Worm (Caenorhabditis elegans) whole organism, L3 larva: Measurements from ENCODE around the gene F57A8.6.

Source experiments
- R02D3.7 ChIP-seq: fragments of 150-350 bp; optimal IDR thresholded peaks from 2 replicates; lab custom pipeline; 2014; ENCODE audit warnings: missing biosample characterization, missing genetic modification characterization
- ZK546.5 ChIP-seq: sonication (generic microtip); optimal IDR thresholded peaks from 2 replicates; lab custom pipeline; 2017; ENCODE audit warnings: missing biosample characterization, missing genetic modification characterization
- ama-1 ChIP-seq: fragments of 150-350 bp; optimal IDR thresholded peaks from 2 replicates; lab custom pipeline; 2018
- ceh-16 ChIP-seq: sonication (generic microtip); optimal IDR thresholded peaks from 2 replicates; lab custom pipeline; 2017; ENCODE audit warnings: missing biosample characterization, missing genetic modification characterization
- ceh-28 ChIP-seq: fragments of 150-350 bp; optimal IDR thresholded peaks from 2 replicates; lab custom pipeline; 2014; ENCODE audit warnings: missing biosample characterization, missing genetic modification reagents, missing genetic modification characterization
- ceh-82 ChIP-seq: fragments of 150-350 bp; optimal IDR thresholded peaks from 2 replicates; lab custom pipeline; 2014; ENCODE audit warnings: missing biosample characterization, missing genetic modification characterization
- elt-1 ChIP-seq: fragments of 150-350 bp; optimal IDR thresholded peaks from 2 replicates; lab custom pipeline; 2014; ENCODE audit warnings: missing biosample characterization, missing genetic modification characterization
- elt-2 ChIP-seq: sonication (generic microtip); optimal IDR thresholded peaks from 2 replicates; lab custom pipeline; 2016; ENCODE audit warnings: missing genetic modification reagents, mild to moderate bottlenecking, missing genetic modification characterization, missing compliant biosample characterization
- eor-1 ChIP-seq, 2 experiments: fragments of 150-350 bp; optimal IDR thresholded peaks; 2 replicates each; lab custom pipeline; 2014 to 2018; ENCODE audit warnings: missing biosample characterization in 2 of 2, missing genetic modification characterization in 2 of 2
- fkh-10 ChIP-seq: sonication (generic microtip); optimal IDR thresholded peaks from 2 replicates; lab custom pipeline; 2017; ENCODE audit warnings: missing biosample characterization, missing genetic modification reagents, missing genetic modification characterization
- fkh-2 ChIP-seq: fragments of 150-350 bp; optimal IDR thresholded peaks from 2 replicates; lab custom pipeline; 2014; ENCODE audit warnings: missing biosample characterization, missing genetic modification reagents, missing genetic modification characterization
- hmg-11 ChIP-seq: sonication (generic microtip); optimal IDR thresholded peaks from 2 replicates; lab custom pipeline; 2016; ENCODE audit warnings: missing genetic modification characterization, missing compliant biosample characterization
- jun-1 ChIP-seq: fragments of 150-350 bp; optimal IDR thresholded peaks from 2 replicates; lab custom pipeline; 2014; ENCODE audit warnings: missing biosample characterization, missing genetic modification reagents, missing genetic modification characterization
- lin-15B ChIP-seq: fragments of 150-350 bp; optimal IDR thresholded peaks from 2 replicates; lab custom pipeline; 2014; ENCODE audit warnings: missing biosample characterization, missing genetic modification characterization
- lin-39 ChIP-seq: fragments of 150-350 bp; optimal IDR thresholded peaks from 2 replicates; lab custom pipeline; 2018; ENCODE audit warnings: missing biosample characterization, missing genetic modification reagents, missing genetic modification characterization
- lsy-12 ChIP-seq: sonication (generic microtip); optimal IDR thresholded peaks from 2 replicates; lab custom pipeline; 2016; ENCODE audit warnings: mild to moderate bottlenecking, missing genetic modification characterization, missing compliant biosample characterization
- mdl-1 ChIP-seq: fragments of 150-350 bp; optimal IDR thresholded peaks from 2 replicates; lab custom pipeline; 2014; ENCODE audit warnings: missing biosample characterization, missing genetic modification characterization
- mml-1 ChIP-seq: fragments of 150-350 bp; sonication (generic microtip); optimal IDR thresholded peaks from 3 replicates; lab custom pipeline; 2014; ENCODE audit warnings: missing biosample characterization, missing genetic modification characterization
- nfya-1 ChIP-seq: sonication (generic microtip); optimal IDR thresholded peaks from 2 replicates; lab custom pipeline; 2017; ENCODE audit warnings: missing genetic modification characterization, mild to moderate bottlenecking, missing compliant biosample characterization, antibody characterized with exemption, moderate library complexity; ENCODE audit not compliant: insufficient read depth
- nhr-11 ChIP-seq: fragments of 150-350 bp; optimal IDR thresholded peaks from 2 replicates; lab custom pipeline; 2014; ENCODE audit warnings: missing biosample characterization, missing genetic modification characterization
- nhr-12 ChIP-seq: fragments of 150-350 bp; optimal IDR thresholded peaks from 2 replicates; lab custom pipeline; 2014; ENCODE audit warnings: missing biosample characterization, missing genetic modification characterization
- nhr-23 ChIP-seq: fragments of 150-350 bp; optimal IDR thresholded peaks from 2 replicates; lab custom pipeline; 2014; ENCODE audit warnings: missing biosample characterization, missing genetic modification reagents, missing genetic modification characterization
- nhr-237 ChIP-seq: fragments of 150-350 bp; optimal IDR thresholded peaks from 2 replicates; lab custom pipeline; 2014; ENCODE audit warnings: missing biosample characterization, missing genetic modification characterization
- nhr-25 ChIP-seq: sonication (generic microtip); optimal IDR thresholded peaks from 2 replicates; lab custom pipeline; 2017; ENCODE audit warnings: missing biosample characterization, missing genetic modification characterization
- nhr-28 ChIP-seq: fragments of 150-350 bp; optimal IDR thresholded peaks from 2 replicates; lab custom pipeline; 2014; ENCODE audit warnings: missing biosample characterization, missing genetic modification characterization
- nhr-43 ChIP-seq: sonication (generic microtip); optimal IDR thresholded peaks from 2 replicates; lab custom pipeline; 2016; ENCODE audit warnings: mild to moderate bottlenecking, missing genetic modification characterization, missing compliant biosample characterization; ENCODE audit not compliant: poor library complexity, severe bottlenecking
- nhr-67 ChIP-seq: fragments of 150-350 bp; optimal IDR thresholded peaks from 2 replicates; lab custom pipeline; 2014; ENCODE audit warnings: missing biosample characterization, missing genetic modification characterization
- nhr-76 ChIP-seq: fragments of 150-350 bp; sonication (generic microtip); optimal IDR thresholded peaks from 5 replicates; lab custom pipeline; 2014; ENCODE audit warnings: missing biosample characterization, missing genetic modification characterization
- pha-4 ChIP-seq: fragments of 150-350 bp; optimal IDR thresholded peaks from 2 replicates; lab custom pipeline; 2014; ENCODE audit warnings: missing biosample characterization, missing genetic modification reagents, missing genetic modification characterization
- pqm-1 ChIP-seq: fragments of 150-350 bp; optimal IDR thresholded peaks from 2 replicates; lab custom pipeline; 2017; ENCODE audit warnings: missing biosample characterization, missing genetic modification characterization, inconsistent platforms
- skn-1 ChIP-seq: fragments of 150-350 bp; optimal IDR thresholded peaks from 2 replicates; lab custom pipeline; 2014; ENCODE audit warnings: missing biosample characterization, missing genetic modification characterization
- snpc-4 ChIP-seq: fragments of 150-350 bp; optimal IDR thresholded peaks from 2 replicates; lab custom pipeline; 2014; ENCODE audit warnings: missing biosample characterization, missing genetic modification characterization
- tbx-2 ChIP-seq: sonication (generic microtip); optimal IDR thresholded peaks from 2 replicates; lab custom pipeline; 2016; ENCODE audit warnings: mild to moderate bottlenecking, missing genetic modification characterization, missing compliant biosample characterization
- unc-39 ChIP-seq: sonication (generic microtip); optimal IDR thresholded peaks from 4 replicates; lab custom pipeline; 2017; ENCODE audit warnings: missing biosample characterization, missing genetic modification characterization
- unc-62 ChIP-seq: fragments of 150-350 bp; sonication (generic microtip); optimal IDR thresholded peaks from 4 replicates; lab custom pipeline; 2014; ENCODE audit warnings: missing biosample characterization, missing genetic modification reagents, missing genetic modification characterization
- zag-1 ChIP-seq: fragments of 150-350 bp; optimal IDR thresholded peaks from 2 replicates; lab custom pipeline; 2014; ENCODE audit warnings: missing biosample characterization, missing genetic modification characterization
- ztf-11 ChIP-seq: fragments of 150-350 bp; optimal IDR thresholded peaks from 2 replicates; lab custom pipeline; 2014; ENCODE audit warnings: missing biosample characterization, missing genetic modification characterization
- ztf-4 ChIP-seq: fragments of 150-350 bp; optimal IDR thresholded peaks from 2 replicates; lab custom pipeline; 2014; ENCODE audit warnings: missing biosample characterization, missing genetic modification characterization

Gene F57A8.6

DNA sequence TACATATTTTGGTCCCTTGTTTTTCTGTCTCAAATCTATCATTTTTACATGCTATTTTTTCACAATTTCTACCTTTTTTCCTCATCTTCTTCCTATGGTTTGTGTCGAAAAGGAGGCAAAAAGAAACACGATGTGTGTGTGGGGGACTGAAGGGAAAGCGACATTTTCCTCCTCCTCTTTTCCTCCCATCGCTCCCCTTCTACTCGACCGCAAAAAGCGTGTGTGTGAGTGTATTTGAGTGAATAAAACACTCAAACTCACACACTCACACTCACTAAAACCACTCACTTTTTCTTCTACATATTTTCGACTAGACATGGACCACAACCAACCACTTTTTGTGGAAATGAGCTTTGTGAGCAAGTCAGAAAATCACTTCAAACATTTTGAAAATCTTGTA, 32.2 kb downstream of the F57A8.6 start:
- no peak for TF ChIP-seq nhr-67 (tag; lab: Kevin White, UChicago)
- TF ChIP-seq snpc-4, result peak; percentile 30
- TF ChIP-seq hmg-11 (tag; lab: Kevin White, UChicago), result peak; percentile 45
- TF ChIP-seq nhr-11 (tag; lab: Kevin White, UChicago), result no peak
- no peak for TF ChIP-seq fkh-2 (tag; lab: Kevin White, UChicago)
- no peak for TF ChIP-seq ama-1 (lab: Kevin White, UChicago)
- TF ChIP-seq ceh-16, result no peak
- no peak for TF ChIP-seq ceh-28
- peak; percentile 24 for TF ChIP-seq elt-2 (tag; lab: Kevin White, UChicago)
- TF ChIP-seq fkh-10, result no peak
- TF ChIP-seq nhr-43 (tag; lab: Kevin White, UChicago), result no peak
- TF ChIP-seq elt-1, result no peak
- no peak for TF ChIP-seq unc-39 (tag; lab: Kevin White, UChicago)
- no peak for TF ChIP-seq mml-1
- TF ChIP-seq ceh-82 (tag; lab: Kevin White, UChicago), result no peak
- TF ChIP-seq nfya-1 (tag; lab: Kevin White, UChicago), result peak; percentile 53
- no peak for TF ChIP-seq nhr-237 (tag; lab: Kevin White, UChicago)

ce11 chrV:10039837-10040236, 33.9 kb downstream of the F57A8.6 start:
- TF ChIP-seq hmg-11 (tag; lab: Kevin White, UChicago), result peak; percentile 76
- no peak for TF ChIP-seq nhr-237 (tag; lab: Kevin White, UChicago)
- TF ChIP-seq jun-1, result peak; percentile 65
- peak; percentile 43 for TF ChIP-seq lsy-12 (tag; lab: Kevin White, UChicago)
- TF ChIP-seq eor-1 (tag; optimal IDR thresholded peaks at IDR 0.05; lab: Kevin White, UChicago), result no peak
- TF ChIP-seq nhr-28, result no peak
- peak; percentile 78 for TF ChIP-seq nhr-25
- TF ChIP-seq nhr-23 (tag; lab: Kevin White, UChicago), result peak; percentile 67
- TF ChIP-seq pha-4 (tag; lab: Kevin White, UChicago), result peak; percentile 93
- TF ChIP-seq ztf-11 (tag; lab: Kevin White, UChicago), result no peak
- TF ChIP-seq elt-2 (tag; lab: Kevin White, UChicago), result peak; percentile 89
- peak; percentile 59 for TF ChIP-seq snpc-4
- TF ChIP-seq zag-1 (tag; lab: Kevin White, UChicago), result no peak
- TF ChIP-seq nhr-43 (tag; lab: Kevin White, UChicago), result peak; percentile 32
- TF ChIP-seq lin-39 (tag; lab: Kevin White, UChicago), result peak; percentile 46
- TF ChIP-seq pqm-1, result peak; percentile 83
- TF ChIP-seq lin-15B (tag; lab: Kevin White, UChicago), result peak; percentile 36
- TF ChIP-seq nfya-1 (tag; lab: Kevin White, UChicago), result peak; percentile 87
- peak; percentile 23 for TF ChIP-seq unc-62 (GFP tag; lab: Kevin White, UChicago)
- TF ChIP-seq skn-1 (tag; lab: Kevin White, UChicago), result peak; percentile 58
- peak; percentile 6 for TF ChIP-seq tbx-2 (tag; lab: Kevin White, UChicago)
- peak; percentile 2 for TF ChIP-seq mdl-1 (tag; lab: Kevin White, UChicago)
- TF ChIP-seq, all 47 proteins: peak for 17

DNA sequence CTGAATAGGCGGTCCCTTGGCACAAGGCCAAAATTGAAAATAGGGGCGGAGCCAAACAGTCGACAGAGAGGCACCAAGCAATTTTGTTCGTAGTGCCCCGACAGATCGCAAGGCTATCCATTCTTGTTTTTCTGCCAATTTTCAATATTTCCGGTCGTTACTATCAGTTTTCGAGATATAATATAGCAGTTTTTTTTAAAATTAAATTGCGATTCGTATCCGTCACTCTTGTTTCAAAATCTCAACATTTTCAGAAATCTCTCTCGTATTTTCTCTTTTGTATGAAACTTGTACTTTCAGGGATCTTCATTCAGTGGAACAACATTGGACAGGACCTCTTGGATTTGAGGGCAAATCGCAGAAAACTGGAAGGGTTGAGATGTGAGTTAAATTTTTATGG, 36.7 kb downstream of the F57A8.6 start, which contains the start of gene F57A8.1:
F57A8.1 (plus strand) TSS at position 301 of the 400 bp plus-strand sequence.
- TF ChIP-seq eor-1 (tag; optimal IDR thresholded peaks at IDR 0.05; lab: Kevin White, UChicago) (no peak), lin-39 (tag; lab: Kevin White, UChicago) (no peak), nhr-76 (no peak), lin-15B (tag; lab: Kevin White, UChicago) (no peak), ceh-16 (no peak), unc-62 (GFP tag; lab: Kevin White, UChicago) (no peak), nhr-11 (tag; lab: Kevin White, UChicago) (no peak), elt-1 (no peak), ztf-4 (tag; lab: Kevin White, UChicago) (no peak), nhr-12 (tag; lab: Kevin White, UChicago) (no peak), ZK546.5 (tag; lab: Kevin White, UChicago) (no peak), tbx-2 (tag; lab: Kevin White, UChicago) (no peak), snpc-4 (no peak), nhr-43 (tag; lab: Kevin White, UChicago) (no peak), nhr-237 (tag; lab: Kevin White, UChicago) (no peak), R02D3.7 (tag; lab: Kevin White, UChicago) (no peak)
